Fruit fly (Drosophila melanogaster) whole organism, embryonic: Measurements from ENCODE around the gene CG43400.
A peak's percentile ranks its signal among the peaks of the same experiment; 100 is the strongest.

Source experiments
- Atf3 ChIP-seq: fragments of 200-800 bp; sonication (Bioruptor generic); optimal IDR thresholded peaks from 3 replicates; lab custom pipeline; 2016; ENCODE audit warnings: missing biosample characterization, missing genetic modification characterization
- Bdp1 ChIP-seq: fragments of 200-800 bp; sonication (Bioruptor generic); optimal IDR thresholded peaks from 3 replicates; lab custom pipeline; 2016; ENCODE audit warnings: missing biosample characterization, missing genetic modification characterization
- CG11723 ChIP-seq: fragments of 200-800 bp; sonication (Bioruptor generic); optimal IDR thresholded peaks from 2 replicates; lab custom pipeline; 2017; ENCODE audit warnings: missing biosample characterization, mild to moderate bottlenecking, missing genetic modification characterization
- CG12942 ChIP-seq: fragments of 200-800 bp; sonication (Bioruptor generic); optimal IDR thresholded peaks from 3 replicates; lab custom pipeline; 2016; ENCODE audit warnings: missing biosample characterization, missing genetic modification characterization
- CG13123 ChIP-seq: fragments of 200-800 bp; sonication (Bioruptor generic); optimal IDR thresholded peaks from 2 replicates; lab custom pipeline; 2016; ENCODE audit warnings: missing biosample characterization, missing genetic modification characterization
- CG13296 ChIP-seq: fragments of 200-800 bp; sonication (Bioruptor generic); optimal IDR thresholded peaks from 3 replicates; lab custom pipeline; 2018; ENCODE audit warnings: missing biosample characterization, mild to moderate bottlenecking, missing genetic modification characterization
- CG14667 ChIP-seq: fragments of 200-800 bp; sonication (Bioruptor generic); IDR thresholded peaks from 2 replicates; pipeline ENCODE4 v1.3.6; 2022; ENCODE audit warnings: missing biosample characterization, missing genetic modification characterization
- CG1602 ChIP-seq: fragments of 200-800 bp; sonication (Bioruptor generic); optimal IDR thresholded peaks from 3 replicates; lab custom pipeline; 2016; ENCODE audit warnings: missing biosample characterization, missing genetic modification characterization
- CG16813 ChIP-seq: fragments of 200-800 bp; sonication (Bioruptor generic); IDR thresholded peaks from 3 replicates; pipeline ENCODE4 v1.3.6; 2022; ENCODE audit warnings: missing biosample characterization, missing genetic modification characterization; ENCODE audit not compliant: partially characterized antibody
- CG18011 ChIP-seq: fragments of 200-800 bp; sonication (Bioruptor generic); optimal IDR thresholded peaks from 2 replicates; lab custom pipeline; 2017; ENCODE audit warnings: missing biosample characterization, missing genetic modification characterization, mild to moderate bottlenecking, moderate library complexity, missing genotype
- CG2116 ChIP-seq: fragments of 200-800 bp; sonication (Bioruptor generic); optimal IDR thresholded peaks from 3 replicates; lab custom pipeline; 2018; ENCODE audit warnings: missing biosample characterization, mild to moderate bottlenecking, missing genetic modification characterization
- CG34224 ChIP-seq: fragments of 200-800 bp; sonication (Bioruptor generic); IDR thresholded peaks from 3 replicates; pipeline ENCODE4 v1.3.6; 2022; ENCODE audit warnings: missing biosample characterization, missing genetic modification characterization; ENCODE audit not compliant: partially characterized antibody
- CG4707 ChIP-seq: fragments of 200-800 bp; sonication (Bioruptor generic); optimal IDR thresholded peaks from 2 replicates; lab custom pipeline; 2018; ENCODE audit warnings: missing biosample characterization, mild to moderate bottlenecking, missing genetic modification characterization, moderate library complexity
- CG4730 ChIP-seq: fragments of 200-800 bp; sonication (Bioruptor generic); IDR thresholded peaks from 2 replicates; pipeline ENCODE4 v1.3.6; 2022; ENCODE audit warnings: missing biosample characterization, missing genetic modification characterization
- CG6272 ChIP-seq: fragments of 200-800 bp; sonication (Bioruptor generic); IDR thresholded peaks from 2 replicates; pipeline ENCODE4 v1.3.6; 2022; ENCODE audit warnings: missing biosample characterization, missing genetic modification characterization
- CG6654 ChIP-seq: fragments of 200-800 bp; sonication (Bioruptor generic); optimal IDR thresholded peaks from 2 replicates; lab custom pipeline; 2017; ENCODE audit warnings: missing biosample characterization, mild to moderate bottlenecking, missing genetic modification characterization
- CG7357 ChIP-seq: fragments of 200-800 bp; sonication (Bioruptor generic); IDR thresholded peaks from 3 replicates; pipeline ENCODE4 v1.3.6; 2022; ENCODE audit warnings: missing biosample characterization, missing genetic modification characterization
- CG8089 ChIP-seq: fragments of 200-800 bp; sonication (Bioruptor generic); optimal IDR thresholded peaks from 3 replicates; lab custom pipeline; 2016; ENCODE audit warnings: missing biosample characterization, missing genetic modification characterization
- D19B ChIP-seq: fragments of 200-800 bp; sonication (Bioruptor generic); optimal IDR thresholded peaks from 2 replicates; lab custom pipeline; 2017; ENCODE audit warnings: missing biosample characterization, mild to moderate bottlenecking, missing genetic modification characterization
- Dip2 ChIP-seq: fragments of 200-800 bp; sonication (Bioruptor generic); IDR thresholded peaks from 2 replicates; pipeline ENCODE4 v1.3.6; 2022; ENCODE audit warnings: missing biosample characterization, missing genetic modification characterization
- HHEX ChIP-seq: fragments of 200-800 bp; sonication (Bioruptor generic); optimal IDR thresholded peaks from 3 replicates; lab custom pipeline; 2017; ENCODE audit warnings: missing biosample characterization, mild to moderate bottlenecking, missing genetic modification characterization, missing genetic modification reagents
- Hand ChIP-seq: fragments of 200-800 bp; sonication (Bioruptor generic); optimal IDR thresholded peaks from 2 replicates; lab custom pipeline; 2017; ENCODE audit warnings: mild to moderate bottlenecking, missing biosample characterization, missing genetic modification reagents, missing genetic modification characterization
- Hr3 ChIP-seq: fragments of 200-800 bp; sonication (Bioruptor generic); optimal IDR thresholded peaks from 3 replicates; lab custom pipeline; 2016; ENCODE audit warnings: missing biosample characterization, missing genetic modification characterization
- Lpt ChIP-seq: fragments of >200 bp; optimal IDR thresholded peaks from 2 replicates; lab custom pipeline; 2018; ENCODE audit warnings: missing biosample characterization, missing genetic modification characterization
- MTF-1 ChIP-seq: fragments of 200-800 bp; sonication (Bioruptor generic); optimal IDR thresholded peaks from 2 replicates; lab custom pipeline; 2018; ENCODE audit warnings: missing biosample characterization, mild to moderate bottlenecking, missing genetic modification characterization, borderline replicate concordance
- Max ChIP-seq: fragments of 200-800 bp; sonication (Bioruptor generic); optimal IDR thresholded peaks from 2 replicates; lab custom pipeline; 2016; ENCODE audit warnings: missing biosample characterization, mild to moderate bottlenecking, missing genetic modification characterization
- Opbp ChIP-seq: fragments of 200-800 bp; sonication (Bioruptor generic); IDR thresholded peaks from 3 replicates; pipeline ENCODE4 v1.3.6; 2022; ENCODE audit warnings: missing biosample characterization, missing genetic modification characterization; ENCODE audit not compliant: partially characterized antibody
- PHDP ChIP-seq: fragments of 200-800 bp; sonication (Bioruptor generic); optimal IDR thresholded peaks from 3 replicates; lab custom pipeline; 2018; ENCODE audit warnings: missing biosample characterization, mild to moderate bottlenecking, missing genetic modification characterization, moderate library complexity
- Ptx1 ChIP-seq: fragments of 200-800 bp; sonication (Bioruptor generic); IDR thresholded peaks from 2 replicates; pipeline ENCODE4 v1.3.6; 2022; ENCODE audit warnings: missing biosample characterization, missing genetic modification characterization
- Ravus ChIP-seq: fragments of 200-800 bp; sonication (Bioruptor generic); IDR thresholded peaks from 2 replicates; pipeline ENCODE4 v1.3.6; 2022; ENCODE audit warnings: missing biosample characterization, missing genetic modification characterization
- Xbp1 ChIP-seq: fragments of 200-800 bp; sonication (Bioruptor generic); optimal IDR thresholded peaks from 3 replicates; lab custom pipeline; 2016; ENCODE audit warnings: missing biosample characterization, mild to moderate bottlenecking, missing genetic modification characterization
- ap ChIP-seq: fragments of 200-800 bp; sonication (Bioruptor generic); IDR thresholded peaks from 2 replicates; pipeline ENCODE4 v1.3.6; 2022; ENCODE audit warnings: missing biosample characterization, missing genetic modification characterization
- br ChIP-seq: fragments of >200 bp; optimal IDR thresholded peaks from 2 replicates; lab custom pipeline; 2017
- cas ChIP-seq: fragments of 200-800 bp; sonication (Bioruptor generic); IDR thresholded peaks from 2 replicates; pipeline ENCODE4 v1.3.6; 2022; ENCODE audit warnings: missing biosample characterization, missing genetic modification characterization
- chinmo ChIP-seq: fragments of 200-800 bp; sonication (Bioruptor generic); IDR thresholded peaks from 4 replicates; pipeline ENCODE4 v1.3.6; 2022; ENCODE audit warnings: missing biosample characterization, missing genetic modification characterization; ENCODE audit not compliant: partially characterized antibody
- dm ChIP-seq: fragments of 200-800 bp; sonication (Bioruptor generic); optimal IDR thresholded peaks from 3 replicates; lab custom pipeline; 2016; ENCODE audit warnings: missing biosample characterization, missing genetic modification characterization
- dmrt99B ChIP-seq: fragments of 200-800 bp; sonication (Bioruptor generic); optimal IDR thresholded peaks from 2 replicates; lab custom pipeline; 2018; ENCODE audit warnings: missing biosample characterization, mild to moderate bottlenecking, missing genetic modification characterization, moderate library complexity
- dpn ChIP-seq, 2 experiments: fragments of 200-800 bp; sonication (Bioruptor generic); optimal IDR thresholded peaks; 3 replicates each; lab custom pipeline; 2016; ENCODE audit warnings: missing biosample characterization in 2 of 2, missing genetic modification characterization in 2 of 2
- fd3F ChIP-seq: fragments of 200-800 bp; sonication (Bioruptor generic); optimal IDR thresholded peaks from 2 replicates; lab custom pipeline; 2018; ENCODE audit warnings: missing biosample characterization, mild to moderate bottlenecking, missing genetic modification characterization, moderate library complexity
- insv ChIP-seq, 2 experiments: fragments of 200-800 bp; sonication (Bioruptor generic); optimal IDR thresholded peaks; 3 replicates each; lab custom pipeline; 2016 to 2018; ENCODE audit warnings: missing biosample characterization in 2 of 2, missing genetic modification characterization in 2 of 2
- pan ChIP-seq, 4 experiments: fragments of >200 bp in 3 of 4; fragments of 200-800 bp in 1 of 4; sonication (Bioruptor generic) in 1 of 4; optimal IDR thresholded peaks in 3 of 4; IDR thresholded peaks in 1 of 4; 2 replicates each; pipeline versions ENCODE4 v1.3.6 to Lab custom; 2017 to 2022; ENCODE audit warnings: missing biosample characterization in 2 of 4, missing genetic modification characterization in 2 of 4, mixed read lengths in 1 of 4
- pnt ChIP-seq: fragments of 200-800 bp; sonication (Bioruptor generic); optimal IDR thresholded peaks from 3 replicates; lab custom pipeline; 2016; ENCODE audit warnings: missing biosample characterization, missing genetic modification characterization
- ro ChIP-seq: fragments of 200-800 bp; sonication (Bioruptor generic); IDR thresholded peaks from 2 replicates; pipeline ENCODE4 v1.3.6; 2022; ENCODE audit warnings: missing biosample characterization, missing genetic modification characterization
- salm ChIP-seq: fragments of 200-800 bp; sonication (Bioruptor generic); optimal IDR thresholded peaks from 2 replicates; lab custom pipeline; 2018; ENCODE audit warnings: missing biosample characterization, mild to moderate bottlenecking, missing genetic modification characterization
- seq ChIP-seq: fragments of 200-800 bp; sonication (Bioruptor generic); IDR thresholded peaks from 2 replicates; pipeline ENCODE4 v1.3.6; 2022; ENCODE audit warnings: missing biosample characterization, missing genetic modification characterization
- sima ChIP-seq: fragments of 200-800 bp; sonication (Bioruptor generic); optimal IDR thresholded peaks from 2 replicates; lab custom pipeline; 2016; ENCODE audit warnings: missing biosample characterization, missing genetic modification characterization
- sug ChIP-seq: fragments of 200-800 bp; optimal IDR thresholded peaks from 2 replicates; lab custom pipeline; 2019; ENCODE audit warnings: missing biosample characterization, mild to moderate bottlenecking, missing genetic modification characterization, moderate library complexity
- zen2 ChIP-seq: fragments of 200-800 bp; sonication (Bioruptor generic); IDR thresholded peaks from 3 replicates; pipeline ENCODE4 v1.3.6; 2022; ENCODE audit warnings: missing biosample characterization, missing genetic modification characterization; ENCODE audit not compliant: partially characterized antibody

Gene CG43400

dm6 chr2L:8534515-8535295 is 44.2 kb downstream of the CG43400 start (continued):
- TF ChIP-seq CG16813 (GFP tag; lab: Robert Waterston, UW) (no peak), CG7357 (GFP tag; lab: Robert Waterston, UW) (peak; percentile 89), CG4707 (peak; percentile 97), Dip2 (GFP tag; lab: Robert Waterston, UW) (peak; percentile 71; the same call in 1 of the 2 replicates), cas (GFP tag; lab: Robert Waterston, UW) (peak; percentile 74), dmrt99B (peak; percentile 99), Lpt (no peak), CG6654 (GFP tag; lab: Kevin White, UChicago) (peak; percentile 89), CG13296 (peak; percentile 93), Ptx1 (GFP tag; lab: Robert Waterston, UW) (peak; percentile 96), ap (GFP tag; lab: Robert Waterston, UW) (peak; percentile 93), dpn (GFP tag; optimal IDR thresholded peaks at IDR 0.05; lab: Kevin White, UChicago) (peak; percentile 81 to 94), Ravus (GFP tag; lab: Robert Waterston, UW) (peak; percentile 76), HHEX (GFP tag; lab: Kevin White, UChicago) (peak; percentile 93), CG1602 (GFP tag; lab: Kevin White, UChicago) (peak; percentile 93), chinmo (GFP tag; lab: Robert Waterston, UW) (peak; percentile 90; the same call in 3 of the 4 replicates), Opbp (GFP tag; lab: Robert Waterston, UW) (no peak), insv (GFP tag; optimal IDR thresholded peaks at IDR 0.05; lab: Kevin White, UChicago) (peak in 1 of 2 experiments; percentile 51), CG11723 (GFP tag; lab: Kevin White, UChicago) (peak; percentile 87), fd3F (GFP tag; lab: Kevin White, UChicago) (peak; percentile 90), pnt (peak; percentile 89), Bdp1 (GFP tag; lab: Kevin White, UChicago) (peak; percentile 80), MTF-1 (GFP tag; lab: Kevin White, UChicago) (peak; percentile 73), salm (tag; lab: Kevin White, UChicago) (peak; percentile 96), ro (GFP tag; lab: Robert Waterston, UW) (peak; percentile 90), Atf3 (GFP tag; lab: Kevin White, UChicago) (peak; percentile 84), dm (peak; percentile 75), CG18011 (peak; percentile 75), seq (GFP tag; lab: Robert Waterston, UW) (peak; percentile 96), CG8089 (peak; percentile 83), Max (peak; percentile 94), zen2 (GFP tag; lab: Robert Waterston, UW) (no peak; the same call in 2 of the 3 replicates), D19B (GFP tag; lab: Kevin White, UChicago) (peak; percentile 50), CG4730 (peak; percentile 87), CG2116 (GFP tag; lab: Kevin White, UChicago) (peak; percentile 65), CG13123 (GFP tag; lab: Kevin White, UChicago) (peak; percentile 87), Xbp1 (GFP tag; lab: Kevin White, UChicago) (peak; percentile 95), Hand (GFP tag; lab: Kevin White, UChicago) (peak; percentile 57), Hr3 (peak; percentile 88), CG34224 (GFP tag; lab: Robert Waterston, UW) (peak; percentile 31; the same call in 2 of the 3 replicates), CG6272 (GFP tag; lab: Robert Waterston, UW) (peak; percentile 90), br (no peak), CG14667 (GFP tag; lab: Robert Waterston, UW) (no peak; the same call in none of the 2 replicates), sima (GFP tag; lab: Kevin White, UChicago) (peak; percentile 7), PHDP (tag; lab: Kevin White, UChicago) (peak; percentile 96), sug (tag; lab: Kevin White, UChicago) (peak; percentile 78), pan (optimal IDR thresholded peaks at IDR 0.05; lab: Kevin White, UChicago) (no peak), pan (GFP tag; optimal IDR thresholded peaks at IDR 0.05 in 1 of 2, IDR thresholded peaks at IDR 0.05 in 1 of 2) (peak in 1 of 2 experiments; percentile 96), CG12942 (peak; percentile 90)
